Worm (Caenorhabditis elegans) whole organism, young adult: ENCODE measurements around the gene ints-11.

ENCODE experiments used
- B0336.3 ChIP-seq: fragments of 200-800 bp; sonication (Bioruptor generic); IDR thresholded peaks from 2 replicates; pipeline ENCODE4 v1.3.6; 2022; ENCODE audit warnings: missing genetic modification characterization, missing compliant biosample characterization
- C17E4.6 ChIP-seq: fragments of 200-800 bp; sonication (Bioruptor generic); IDR thresholded peaks from 2 replicates; pipeline ENCODE4 v1.3.6; 2022; ENCODE audit warnings: missing genetic modification reagents, missing genetic modification characterization, missing compliant biosample characterization
- F39B2.1 ChIP-seq: fragments of 200-800 bp; sonication (Bioruptor generic); IDR thresholded peaks from 2 replicates; pipeline ENCODE4 v1.3.6; 2022; ENCODE audit warnings: missing genetic modification reagents, missing genetic modification characterization, missing compliant biosample characterization
- K11D2.4 ChIP-seq: fragments of 200-800 bp; sonication (Bioruptor generic); IDR thresholded peaks from 2 replicates; pipeline ENCODE4 v1.3.6; 2022; ENCODE audit warnings: missing genetic modification reagents, missing genetic modification characterization, missing compliant biosample characterization
- K12H6.12 ChIP-seq: fragments of 200-800 bp; sonication (Bioruptor generic); optimal IDR thresholded peaks from 2 replicates; lab custom pipeline; 2018; ENCODE audit warnings: mild to moderate bottlenecking, missing genetic modification characterization, missing compliant biosample characterization
- Y53F4B.3 ChIP-seq: fragments of 200-800 bp; sonication (Bioruptor generic); IDR thresholded peaks from 2 replicates; pipeline ENCODE4 v1.3.6; 2022; ENCODE audit warnings: missing genetic modification reagents, missing genetic modification characterization, missing compliant biosample characterization
- Y53G8AR.9 ChIP-seq: fragments of 200-800 bp; sonication (Bioruptor generic); conservative IDR thresholded peaks from 2 replicates; pipeline ENCODE4 v1.3.6; 2022; ENCODE audit warnings: missing genetic modification reagents, missing genetic modification characterization, missing compliant biosample characterization
- Y56A3A.18 ChIP-seq: fragments of 200-800 bp; sonication (Bioruptor generic); IDR thresholded peaks from 2 replicates; pipeline ENCODE4 v1.3.6; 2022; ENCODE audit warnings: missing genetic modification reagents, missing genetic modification characterization, missing compliant biosample characterization
- Y79H2A.3 ChIP-seq: fragments of 200-800 bp; sonication (Bioruptor generic); conservative IDR thresholded peaks from 2 replicates; pipeline ENCODE4 v1.3.6; 2022; ENCODE audit warnings: missing genetic modification reagents, missing genetic modification characterization, missing compliant biosample characterization
- aptf-2 ChIP-seq: fragments of 200-800 bp; sonication (Bioruptor generic); conservative IDR thresholded peaks from 2 replicates; pipeline ENCODE4 v1.3.6; 2022; ENCODE audit warnings: missing genetic modification reagents, missing genetic modification characterization, missing compliant biosample characterization
- attf-3 ChIP-seq: fragments of 200-800 bp; sonication (Bioruptor generic); conservative IDR thresholded peaks from 2 replicates; pipeline ENCODE4 v1.3.6; 2022; ENCODE audit warnings: missing genetic modification reagents, missing genetic modification characterization, missing compliant biosample characterization
- ceh-91 ChIP-seq: fragments of 200-800 bp; sonication (Bioruptor generic); IDR thresholded peaks from 2 replicates; pipeline ENCODE4 v1.3.6; 2022; ENCODE audit warnings: missing genetic modification reagents, missing genetic modification characterization, missing compliant biosample characterization
- die-1 ChIP-seq: sonication (generic microtip); optimal IDR thresholded peaks from 2 replicates; lab custom pipeline; 2016; ENCODE audit warnings: missing genotype, mild to moderate bottlenecking, missing genetic modification characterization, missing compliant biosample characterization
- dox-1 ChIP-seq: fragments of 200-800 bp; sonication (Bioruptor generic); IDR thresholded peaks from 2 replicates; pipeline ENCODE4 v1.3.6; 2022; ENCODE audit warnings: missing genetic modification reagents, missing genetic modification characterization, missing compliant biosample characterization
- dpff-1 ChIP-seq: sonication (generic microtip); optimal IDR thresholded peaks from 2 replicates; lab custom pipeline; 2017; ENCODE audit warnings: mild to moderate bottlenecking, missing genetic modification characterization, missing compliant biosample characterization
- ekl-4 ChIP-seq: fragments of 200-800 bp; sonication (Bioruptor generic); IDR thresholded peaks from 2 replicates; pipeline ENCODE4 v1.3.6; 2022; ENCODE audit warnings: missing genetic modification reagents, missing genetic modification characterization, missing compliant biosample characterization
- hmg-20 ChIP-seq: fragments of 200-800 bp; sonication (Bioruptor generic); IDR thresholded peaks from 2 replicates; pipeline ENCODE4 v1.3.6; 2022; ENCODE audit warnings: missing genetic modification reagents, missing genetic modification characterization, missing compliant biosample characterization
- hsf-1 ChIP-seq: fragments of 200-800 bp; sonication (Bioruptor generic); IDR thresholded peaks from 2 replicates; pipeline ENCODE4 v1.3.6; 2022; ENCODE audit warnings: missing genetic modification reagents, missing genetic modification characterization, missing compliant biosample characterization
- let-526 ChIP-seq: fragments of 200-800 bp; sonication (Bioruptor generic); IDR thresholded peaks from 2 replicates; pipeline ENCODE4 v1.3.6; 2022; ENCODE audit warnings: missing genetic modification reagents, missing genetic modification characterization, missing compliant biosample characterization
- let-607 ChIP-seq, 2 experiments: fragments of 200-800 bp in 1 of 2; sonication (Bioruptor generic) in 1 of 2; sonication (generic microtip) in 1 of 2; optimal IDR thresholded peaks; 2 replicates each; lab custom pipeline; 2016 to 2018; ENCODE audit warnings: mild to moderate bottlenecking in 2 of 2, missing compliant biosample characterization in 2 of 2, missing genetic modification characterization in 2 of 2, moderate library complexity in 2 of 2, missing genotype in 1 of 2
- lin-35 ChIP-seq, 3 experiments: fragments of 150-350 bp in 2 of 3; sonication (generic microtip) in 1 of 3; optimal IDR thresholded peaks; 2 replicates each; lab custom pipeline; 2014 to 2018; ENCODE audit warnings: missing biosample characterization in 3 of 3, missing genetic modification characterization in 3 of 3, missing genetic modification reagents in 3 of 3
- lin-54 ChIP-seq: fragments of 200-800 bp; sonication (Bioruptor generic); optimal IDR thresholded peaks from 2 replicates; lab custom pipeline; 2018; ENCODE audit warnings: mild to moderate bottlenecking, missing genetic modification characterization, missing compliant biosample characterization
- madf-10 ChIP-seq: sonication (generic microtip); optimal IDR thresholded peaks from 2 replicates; lab custom pipeline; 2016; ENCODE audit warnings: mild to moderate bottlenecking, missing genetic modification characterization, missing compliant biosample characterization
- madf-6 ChIP-seq: fragments of 200-800 bp; sonication (Bioruptor generic); IDR thresholded peaks from 2 replicates; pipeline ENCODE4 v1.3.6; 2022; ENCODE audit warnings: missing genetic modification reagents, missing genetic modification characterization, missing compliant biosample characterization
- mxl-1 ChIP-seq: sonication (generic microtip); optimal IDR thresholded peaks from 2 replicates; lab custom pipeline; 2016; ENCODE audit warnings: missing genetic modification characterization, missing compliant biosample characterization
- nfya-1 ChIP-seq: sonication (generic microtip); optimal IDR thresholded peaks from 2 replicates; lab custom pipeline; 2017; ENCODE audit warnings: antibody characterized with exemption, missing compliant biosample characterization, missing genetic modification characterization, borderline replicate concordance; ENCODE audit not compliant: insufficient read depth
- nfyb-1 ChIP-seq: fragments of 200-800 bp; sonication (Bioruptor generic); IDR thresholded peaks from 2 replicates; pipeline ENCODE4 v1.3.6; 2022; ENCODE audit warnings: missing genetic modification reagents, missing genetic modification characterization, missing compliant biosample characterization
- nhr-27 ChIP-seq: fragments of 200-800 bp; sonication (Bioruptor generic); optimal IDR thresholded peaks from 2 replicates; lab custom pipeline; 2018; ENCODE audit warnings: mild to moderate bottlenecking, missing genetic modification characterization, moderate library complexity, missing compliant biosample characterization
- pha-4 ChIP-seq: fragments of 150-350 bp; sonication (generic microtip); optimal IDR thresholded peaks from 2 replicates; lab custom pipeline; 2014; ENCODE audit warnings: missing biosample characterization, missing genetic modification reagents, missing genetic modification characterization
- rcor-1 ChIP-seq: fragments of 200-800 bp; sonication (Bioruptor generic); IDR thresholded peaks from 2 replicates; pipeline ENCODE4 v1.3.6; 2022; ENCODE audit warnings: missing genetic modification reagents, missing genetic modification characterization, missing compliant biosample characterization
- snpc-3.4 ChIP-seq: sonication (generic microtip); optimal IDR thresholded peaks from 2 replicates; lab custom pipeline; 2017; ENCODE audit warnings: missing genetic modification characterization, mild to moderate bottlenecking, missing compliant biosample characterization, antibody characterized with exemption, moderate library complexity, missing genotype, missing genetic modification reagents
- sptf-2 ChIP-seq: fragments of 200-800 bp; sonication (Bioruptor generic); optimal IDR thresholded peaks from 2 replicates; lab custom pipeline; 2018; ENCODE audit warnings: mild to moderate bottlenecking, missing genetic modification characterization, missing compliant biosample characterization
- tbx-9 ChIP-seq: sonication (generic microtip); optimal IDR thresholded peaks from 2 replicates; lab custom pipeline; 2016; ENCODE audit warnings: borderline replicate concordance, missing genetic modification characterization, inconsistent platforms, missing compliant biosample characterization
- unc-130 ChIP-seq: sonication (generic microtip); optimal IDR thresholded peaks from 2 replicates; lab custom pipeline; 2016; ENCODE audit warnings: missing genetic modification reagents, missing genetic modification characterization, missing compliant biosample characterization
- ztf-18 ChIP-seq: sonication (generic microtip); optimal IDR thresholded peaks from 2 replicates; lab custom pipeline; 2016; ENCODE audit warnings: missing genotype, mild to moderate bottlenecking, missing genetic modification characterization, missing compliant biosample characterization
- ztf-22 ChIP-seq: fragments of 200-800 bp; sonication (Bioruptor generic); optimal IDR thresholded peaks from 2 replicates; lab custom pipeline; 2018; ENCODE audit warnings: mild to moderate bottlenecking, missing genetic modification characterization, moderate library complexity, missing compliant biosample characterization
- ztf-25 ChIP-seq: fragments of 200-800 bp; sonication (Bioruptor generic); IDR thresholded peaks from 2 replicates; pipeline ENCODE4 v1.3.6; 2022; ENCODE audit warnings: missing genetic modification reagents, missing genetic modification characterization, missing compliant biosample characterization
- ztf-26 ChIP-seq: sonication (generic microtip); optimal IDR thresholded peaks from 2 replicates; lab custom pipeline; 2017; ENCODE audit warnings: missing genetic modification characterization, missing compliant biosample characterization
- ztf-28 ChIP-seq: fragments of 200-800 bp; sonication (Bioruptor generic); IDR thresholded peaks from 2 replicates; pipeline ENCODE4 v1.3.6; 2022; ENCODE audit warnings: missing genetic modification reagents, missing genetic modification characterization, missing compliant biosample characterization
- ztf-6 ChIP-seq: fragments of 200-800 bp; sonication (Bioruptor generic); IDR thresholded peaks from 2 replicates; pipeline ENCODE4 v1.3.6; 2022; ENCODE audit warnings: missing genetic modification reagents, missing genetic modification characterization, missing compliant biosample characterization

The ints-11 gene

DNA sequence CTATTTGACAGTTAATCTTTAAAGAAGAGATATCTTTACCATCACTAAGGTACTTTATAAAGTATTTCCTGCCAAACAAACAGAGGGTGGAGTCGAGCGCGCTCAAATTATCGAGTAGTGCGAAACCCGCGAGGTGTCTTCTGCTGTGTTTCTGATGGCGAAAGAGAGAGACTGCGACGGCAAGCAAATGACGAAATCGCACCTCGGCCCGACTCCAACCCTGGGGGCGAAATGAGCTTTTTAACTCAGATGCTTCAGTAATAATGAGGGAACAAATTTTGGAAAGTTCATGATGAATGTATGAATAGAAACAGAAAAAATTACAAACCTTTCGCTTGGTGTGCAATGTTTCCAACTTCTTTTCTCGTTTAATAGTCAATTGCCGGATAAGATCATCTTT lies 51.8 kb downstream of the ints-11 start (continued):
- no peak for TF ChIP-seq mxl-1 (tag; lab: Kevin White, UChicago)
- TF ChIP-seq ztf-18, result peak; percentile 80
- TF ChIP-seq B0336.3 (GFP tag; lab: Robert Waterston, UW), result no peak; the same call in 1 of the 2 replicates
- peak; percentile 4 for TF ChIP-seq madf-10 (tag; lab: Kevin White, UChicago)
- TF ChIP-seq pha-4 (tag; lab: Kevin White, UChicago), result peak; percentile 10
- TF ChIP-seq C17E4.6 (GFP tag; lab: Robert Waterston, UW), result no peak
- no peak; the same call in 1 of the 2 replicates for TF ChIP-seq ceh-91
- no peak for TF ChIP-seq K12H6.12 (tag; lab: Kevin White, UChicago)
- no peak for TF ChIP-seq unc-130
- no peak for TF ChIP-seq let-607 (tag; optimal IDR thresholded peaks at IDR 0.05; lab: Kevin White, UChicago)
- TF ChIP-seq tbx-9 (tag; lab: Kevin White, UChicago), result no peak
- no peak for TF ChIP-seq ztf-28 (GFP tag; lab: Robert Waterston, UW)
- no peak for TF ChIP-seq ztf-25 (GFP tag; lab: Robert Waterston, UW)
- TF ChIP-seq F39B2.1 (GFP tag; lab: Robert Waterston, UW), result 0 out of 2 replicates have a peak, but pooled peaks have one; percentile 38
- no peak for TF ChIP-seq lin-35 (GFP tag; optimal IDR thresholded peaks at IDR 0.05; lab: Kevin White, UChicago)
- TF ChIP-seq Y53G8AR.9 (GFP tag; lab: Robert Waterston, UW), result no peak
- TF ChIP-seq Y53F4B.3 (GFP tag; lab: Robert Waterston, UW), result no peak
- peak; percentile 82 for TF ChIP-seq snpc-3.4 (tag; lab: Kevin White, UChicago)
- no peak; the same call in 1 of the 2 replicates for TF ChIP-seq dox-1 (GFP tag; lab: Robert Waterston, UW)
- no peak for TF ChIP-seq dpff-1
- TF ChIP-seq madf-6, result peak; percentile 78
- TF ChIP-seq ztf-22 (GFP tag; lab: Kevin White, UChicago), result no peak
- TF ChIP-seq ztf-6, result no peak
- no peak for TF ChIP-seq K11D2.4 (GFP tag; lab: Robert Waterston, UW)
- no peak for TF ChIP-seq sptf-2 (GFP tag; lab: Kevin White, UChicago)
- TF ChIP-seq Y56A3A.18 (GFP tag; lab: Robert Waterston, UW), result no peak
- no peak for TF ChIP-seq die-1 (tag; lab: Kevin White, UChicago)
- TF ChIP-seq ekl-4 (GFP tag; lab: Robert Waterston, UW), result no peak
- peak; percentile 78 for TF ChIP-seq rcor-1 (GFP tag; lab: Robert Waterston, UW)
- TF ChIP-seq Y79H2A.3 (GFP tag; lab: Robert Waterston, UW), result no peak
- TF ChIP-seq hmg-20 (GFP tag; lab: Robert Waterston, UW), result no peak
- no peak for TF ChIP-seq aptf-2 (GFP tag; lab: Robert Waterston, UW)
- TF ChIP-seq let-526 (GFP tag; lab: Robert Waterston, UW), result no peak
- no peak for TF ChIP-seq ztf-26 (tag; lab: Kevin White, UChicago)
- TF ChIP-seq nfyb-1 (GFP tag; lab: Robert Waterston, UW), result no peak
- TF ChIP-seq attf-3 (GFP tag; lab: Robert Waterston, UW), result no peak
- TF ChIP-seq hsf-1 (GFP tag; lab: Robert Waterston, UW), result 0 out of 2 replicates have a peak, but pooled peaks have one; percentile 30
- TF ChIP-seq nhr-27, result no peak
- TF ChIP-seq nfya-1 (tag; lab: Kevin White, UChicago), result no peak
- TF ChIP-seq lin-54 (GFP tag; lab: Kevin White, UChicago), result no peak
